Fruit fly (Drosophila melanogaster): ENCODE results near the gene CG6040.

The CG6040 gene

dm6 chr3R:19104123-19104522 is 7.4 kb downstream of the CG6040 start:
- TF ChIP-seq fru (GFP tag; optimal IDR thresholded peaks at IDR 0.05) = no peak
- peak; percentile 18 for TF ChIP-seq Hnf4 (GFP tag; optimal IDR thresholded peaks at IDR 0.05)
- no peak for TF ChIP-seq woc (GFP tag; optimal IDR thresholded peaks at IDR 0.05)
- TF ChIP-seq ey (GFP tag; optimal IDR thresholded peaks at IDR 0.05) = peak; percentile 30
- TF ChIP-seq rgr (GFP tag; optimal IDR thresholded peaks at IDR 0.05) = peak; percentile 6
- peak in 1 of 2 experiments; percentile 27 for TF ChIP-seq foxo (GFP tag; optimal IDR thresholded peaks at IDR 0.05)

- TF ChIP-seq psq (GFP tag; optimal IDR thresholded peaks at IDR 0.05) (no peak), Myc (optimal IDR thresholded peaks at IDR 0.05) (no peak), lola (GFP tag; optimal IDR thresholded peaks at IDR 0.05) (no peak), Abd-B (GFP tag; optimal IDR thresholded peaks at IDR 0.05) (no peak), rgr (GFP tag; optimal IDR thresholded peaks at IDR 0.05) (peak; percentile 24), Mio (GFP tag; optimal IDR thresholded peaks at IDR 0.05) (no peak), foxo (GFP tag; optimal IDR thresholded peaks at IDR 0.05) (peak in 1 of 2 experiments; percentile 15), sage (GFP tag; optimal IDR thresholded peaks at IDR 0.05) (no peak), pan (optimal IDR thresholded peaks at IDR 0.05) (no peak), Hr83 (GFP tag; optimal IDR thresholded peaks at IDR 0.05; ENCODE audit: poor library complexity, severe bottlenecking) (no peak), h (GFP tag; optimal IDR thresholded peaks at IDR 0.05) (peak; percentile 27), brk (GFP tag; optimal IDR thresholded peaks at IDR 0.05) (no peak), CrebA (GFP tag; optimal IDR thresholded peaks at IDR 0.05; ENCODE audit: borderline replicate concordance) (no peak), CG9705 (GFP tag; optimal IDR thresholded peaks at IDR 0.05) (no peak), HLH106 (tag; optimal IDR thresholded peaks at IDR 0.05) (peak; percentile 30), OdsH (GFP tag; optimal IDR thresholded peaks at IDR 0.05) (peak; percentile 30), Sp1 (GFP tag; optimal IDR thresholded peaks at IDR 0.05) (peak; percentile 16), jim (GFP tag; optimal IDR thresholded peaks at IDR 0.05) (no peak), sv (GFP tag; optimal IDR thresholded peaks at IDR 0.05) (no peak), GATAd (GFP tag; optimal IDR thresholded peaks at IDR 0.05) (no peak), fru (GFP tag; optimal IDR thresholded peaks at IDR 0.05) (peak; percentile 51), ey (GFP tag; optimal IDR thresholded peaks at IDR 0.05) (peak; percentile 32), Jra (GFP tag; optimal IDR thresholded peaks at IDR 0.05) (no peak), dmrt93B (GFP tag; optimal IDR thresholded peaks at IDR 0.05) (no peak), br (GFP tag; optimal IDR thresholded peaks at IDR 0.05) (peak; percentile 7), Dfd (GFP tag; optimal IDR thresholded peaks at IDR 0.05) (no peak), Dif (GFP tag; optimal IDR thresholded peaks at IDR 0.05; ENCODE audit: partially characterized antibody) (no peak), CG32264 (GFP tag; optimal IDR thresholded peaks at IDR 0.05) (no peak), Rel (GFP tag; optimal IDR thresholded peaks at IDR 0.05) (no peak), Rel (tag; optimal IDR thresholded peaks at IDR 0.05) (no peak), N (GFP tag; optimal IDR thresholded peaks at IDR 0.05) (no peak), dsf (GFP tag; optimal IDR thresholded peaks at IDR 0.05; ENCODE audit: borderline replicate concordance) (no peak), Hnf4 (GFP tag; optimal IDR thresholded peaks at IDR 0.05) (peak; percentile 5), woc (GFP tag; optimal IDR thresholded peaks at IDR 0.05) (no peak)
Observed at dm6 chr3R:19105821-19106220, 9.1 kb downstream of the CG6040 start.

- TF ChIP-seq psq (GFP tag; optimal IDR thresholded peaks at IDR 0.05) (no peak), sv (GFP tag; optimal IDR thresholded peaks at IDR 0.05) (no peak), dl (GFP tag; optimal IDR thresholded peaks at IDR 0.05; ENCODE audit: insufficient read depth in 1 of 2, partially characterized antibody in 2 of 2) (no peak), CG32264 (GFP tag; optimal IDR thresholded peaks at IDR 0.05) (no peak), Dfd (GFP tag; optimal IDR thresholded peaks at IDR 0.05) (no peak), OdsH (GFP tag; optimal IDR thresholded peaks at IDR 0.05) (no peak), fru (GFP tag; optimal IDR thresholded peaks at IDR 0.05) (no peak), Jra (GFP tag; optimal IDR thresholded peaks at IDR 0.05) (no peak), jim (GFP tag; optimal IDR thresholded peaks at IDR 0.05) (no peak), h (GFP tag; optimal IDR thresholded peaks at IDR 0.05) (no peak), GATAd (GFP tag; optimal IDR thresholded peaks at IDR 0.05) (no peak), Rel (GFP tag; optimal IDR thresholded peaks at IDR 0.05) (no peak), Rel (tag; optimal IDR thresholded peaks at IDR 0.05) (no peak), usp (GFP tag; optimal IDR thresholded peaks at IDR 0.05) (no peak), Hnf4 (GFP tag; optimal IDR thresholded peaks at IDR 0.05) (no peak), Myc (optimal IDR thresholded peaks at IDR 0.05) (no peak), CrebA (GFP tag; optimal IDR thresholded peaks at IDR 0.05; ENCODE audit: borderline replicate concordance) (no peak), lola (GFP tag; optimal IDR thresholded peaks at IDR 0.05) (no peak)
Observed at dm6 chr3R:19106452-19106851, 9.7 kb downstream of the CG6040 start.
